Worm (Caenorhabditis elegans): ENCODE data around the gene R08A2.5.

Gene R08A2.5

DNA sequence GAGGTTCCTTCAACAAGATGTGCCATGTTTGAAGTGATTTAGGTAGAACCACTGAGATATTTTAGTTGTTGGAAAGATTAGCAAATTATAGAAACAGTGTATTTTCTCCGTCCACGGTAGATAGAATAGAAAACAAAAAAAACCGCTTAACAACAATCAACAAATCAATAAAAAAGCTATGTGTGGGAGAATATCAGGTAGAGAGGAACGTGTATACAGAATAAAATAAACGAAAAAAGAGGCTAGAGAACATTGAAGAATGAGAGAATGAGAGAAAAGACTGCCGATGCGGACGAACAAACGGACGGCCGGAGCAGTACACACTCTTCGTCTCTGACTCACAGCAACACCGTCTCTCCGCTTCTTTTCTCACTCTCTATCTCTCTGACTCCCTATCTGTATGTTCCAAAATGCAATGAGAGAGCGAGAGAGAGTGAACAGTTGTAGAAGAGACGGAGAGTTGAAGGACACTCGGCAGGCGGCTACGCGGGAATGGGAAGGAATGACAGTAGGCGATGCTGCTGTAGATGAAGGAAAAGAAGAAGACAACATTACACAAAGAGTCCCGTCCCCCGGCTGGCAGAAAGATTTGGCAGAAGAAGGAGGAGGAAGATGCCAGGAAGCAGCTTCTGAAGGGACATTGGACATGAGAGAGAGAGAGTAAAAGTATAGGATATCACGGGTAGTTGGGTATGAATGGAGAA lies 15.7 kb upstream of the R08A2.5 start, which contains the start of gene unc-112 (continued):
- TF ChIP-seq let-607 (tag; optimal IDR thresholded peaks at IDR 0.05) (peak; percentile 25 to 29), F37B4.10 (GFP tag; IDR thresholded peaks at IDR 0.05) (no peak), efl-1 (GFP tag; optimal IDR thresholded peaks at IDR 0.05) (peak; percentile 15), nhr-120 (GFP tag; IDR thresholded peaks at IDR 0.05) (no peak), Y53F4B.3 (GFP tag; IDR thresholded peaks at IDR 0.05) (no peak), cebp-2 (GFP tag; IDR thresholded peaks at IDR 0.05) (no peak), hrde-1 (tag; optimal IDR thresholded peaks at IDR 0.05; ENCODE audit: borderline replicate concordance) (no peak), ccch-3 (GFP tag; optimal IDR thresholded peaks at IDR 0.05) (no peak)

DNA sequence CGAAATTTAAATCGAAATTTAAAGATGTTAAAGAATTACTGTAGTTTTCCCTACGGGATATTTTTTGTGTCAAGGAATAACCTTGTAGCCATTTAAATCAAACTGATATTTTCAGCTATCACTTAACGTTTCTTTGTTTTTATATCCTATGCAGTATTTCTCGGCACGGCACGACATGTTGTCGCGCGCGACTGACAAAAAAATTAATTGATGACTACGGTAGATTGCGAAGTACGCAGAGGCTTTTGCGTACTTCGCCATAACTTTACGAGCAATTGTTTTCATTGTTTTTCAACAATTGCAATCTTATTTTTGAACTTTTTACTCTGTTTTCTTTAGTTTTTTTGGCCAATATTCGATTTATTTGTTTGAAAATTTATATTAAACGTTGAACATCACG lies 14.4 kb upstream of the R08A2.5 start:
- peak; percentile 91 for TF ChIP-seq lsl-1 (GFP tag; optimal IDR thresholded peaks at IDR 0.05)
- TF ChIP-seq efl-1 (GFP tag; optimal IDR thresholded peaks at IDR 0.05): peak; percentile 9
- peak; percentile 19 for TF ChIP-seq snpc-1.1 (tag; optimal IDR thresholded peaks at IDR 0.05; ENCODE audit: insufficient read depth)
- TF ChIP-seq dpff-1 (tag; optimal IDR thresholded peaks at IDR 0.05): no peak
- no peak for TF ChIP-seq xnd-1 (tag; optimal IDR thresholded peaks at IDR 0.05)
- peak; percentile 40; the same call in 1 of the 2 replicates for TF ChIP-seq F33H1.4 (GFP tag; IDR thresholded peaks at IDR 0.05)
- no peak for TF ChIP-seq egl-18 (GFP tag; IDR thresholded peaks at IDR 0.05)
- peak; percentile 48; the same call in 1 of the 2 replicates for TF ChIP-seq madf-6 (GFP tag; IDR thresholded peaks at IDR 0.05)
- TF ChIP-seq ZK185.1 (tag; optimal IDR thresholded peaks at IDR 0.05; ENCODE audit: poor library complexity, severe bottlenecking): no peak

DNA sequence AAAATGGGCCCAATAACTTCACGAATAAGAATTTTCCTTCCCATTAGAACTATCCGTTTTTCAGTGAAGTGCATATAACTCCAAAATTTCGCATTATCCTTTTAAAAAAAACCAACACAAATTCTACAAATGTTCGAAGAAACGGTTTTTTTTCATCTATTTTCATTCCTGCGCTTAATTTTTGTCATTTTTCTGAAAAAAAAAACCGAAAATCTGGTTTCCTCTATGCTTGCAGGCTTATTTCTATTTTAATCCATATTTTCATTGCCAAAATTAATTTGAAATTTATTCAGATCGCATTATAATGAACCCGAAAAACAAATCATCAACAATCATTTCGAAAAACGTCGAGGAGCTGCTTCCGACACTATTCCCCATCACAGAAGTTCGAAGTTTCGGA lies 13.8 kb upstream of the R08A2.5 start, which contains the start of gene set-5:
TSS of gene set-5 (plus strand) at position 301 of the 400 bp plus-strand sequence.
- no peak for TF ChIP-seq ceh-79 (tag; optimal IDR thresholded peaks at IDR 0.05)
- TF ChIP-seq C06A6.2 (GFP tag; conservative IDR thresholded peaks at IDR 0.05): no peak
- no peak for TF ChIP-seq Y95B8A.8 (GFP tag; IDR thresholded peaks at IDR 0.05)
- TF ChIP-seq F57A8.1 (GFP tag; optimal IDR thresholded peaks at IDR 0.05): no peak
- no peak for TF ChIP-seq D2030.7 (GFP tag; IDR thresholded peaks at IDR 0.05)
- no peak for TF ChIP-seq F33H1.4 (GFP tag; IDR thresholded peaks at IDR 0.05)
- TF ChIP-seq hmg-1.2 (GFP tag; IDR thresholded peaks at IDR 0.05): no peak
- no peak for TF ChIP-seq hlh-12 (tag; optimal IDR thresholded peaks at IDR 0.05)
- no peak for TF ChIP-seq zim-3 (tag; optimal IDR thresholded peaks at IDR 0.05)
- TF ChIP-seq lag-1 (GFP tag; IDR thresholded peaks at IDR 0.05): no peak
- TF ChIP-seq Y53G8AR.9 (GFP tag; conservative IDR thresholded peaks at IDR 0.05): no peak
- TF ChIP-seq tlf-1 (GFP tag; optimal IDR thresholded peaks at IDR 0.05): no peak
- no peak for TF ChIP-seq K11D2.4 (GFP tag; IDR thresholded peaks at IDR 0.05)

DNA sequence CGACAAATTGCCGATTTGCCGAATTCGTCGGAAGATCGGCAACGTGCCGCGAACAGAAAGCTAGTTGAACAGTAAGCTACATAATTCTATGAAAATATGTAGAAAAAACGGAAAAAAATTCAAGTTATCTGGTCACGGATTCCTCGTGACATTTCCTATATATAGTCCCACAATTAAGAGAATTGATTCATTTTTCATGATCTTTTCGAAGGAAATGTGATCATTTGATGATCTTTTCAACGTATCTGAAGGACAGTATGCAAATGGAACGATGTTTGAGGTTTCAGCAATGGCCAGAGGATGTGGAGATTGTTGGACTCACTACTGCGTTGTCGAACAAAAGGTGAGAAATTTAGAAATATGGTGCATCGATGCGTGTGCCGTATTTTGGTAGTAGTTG lies 4.5 kb upstream of the R08A2.5 start, which contains the start of gene R08A2.9:
TSS of gene R08A2.9 (plus strand) at position 301 of the 400 bp plus-strand sequence.
- TF ChIP-seq ets-4 (GFP tag; optimal IDR thresholded peaks at IDR 0.05): no peak

DNA sequence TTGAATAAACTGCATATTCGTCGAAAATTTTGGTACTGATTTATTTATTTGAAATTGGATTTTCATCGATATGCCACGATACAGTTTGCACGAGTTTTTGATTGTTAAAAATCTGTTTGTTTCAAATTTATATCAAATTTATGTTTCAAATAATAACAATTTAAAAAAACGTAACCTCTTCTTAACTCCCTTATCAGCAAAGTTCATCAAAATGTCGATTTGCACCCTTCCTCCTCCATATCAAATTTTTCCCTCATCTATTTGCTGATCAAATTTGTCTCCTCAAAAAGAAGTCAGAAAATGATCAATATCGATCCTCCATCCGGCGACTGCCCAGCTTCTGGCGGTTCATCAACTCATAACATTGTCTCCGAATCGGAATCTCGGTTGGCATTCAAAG lies 1.3 kb upstream of the R08A2.5 start, which contains the start of gene ssp-33:
TSS of gene ssp-33 (plus strand) at position 301 of the 400 bp plus-strand sequence.
- no peak for TF ChIP-seq Y95B8A.8 (GFP tag; IDR thresholded peaks at IDR 0.05)

DNA sequence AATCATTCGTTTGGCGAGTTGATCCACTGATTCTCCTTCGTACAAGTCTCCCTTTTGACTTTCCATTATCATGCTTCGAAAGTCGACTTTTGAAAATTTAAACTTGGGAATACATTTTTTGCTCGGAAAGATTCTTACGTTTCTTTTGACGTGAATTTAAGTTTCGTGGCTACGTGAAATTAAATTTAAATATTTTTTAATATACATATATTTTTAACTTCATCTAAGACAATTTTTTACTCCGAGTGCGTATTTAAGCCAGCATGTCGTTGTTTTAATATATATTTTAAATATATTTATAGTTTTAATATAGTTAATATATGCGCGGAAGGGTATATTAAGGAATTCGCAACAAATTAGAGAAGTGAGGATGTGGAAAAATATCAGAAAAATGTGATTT lies 3.2 kb downstream of the R08A2.5 start, which contains the start of gene R08A2.2:
TSS of gene R08A2.2 (minus strand) at position 101 of the 400 bp plus-strand sequence.
- TF ChIP-seq ztf-28 (GFP tag; IDR thresholded peaks at IDR 0.05) (no peak), ztf-18 (tag; optimal IDR thresholded peaks at IDR 0.05) (no peak), F33H1.4 (GFP tag; IDR thresholded peaks at IDR 0.05) (no peak), rec-8 (tag; optimal IDR thresholded peaks at IDR 0.05) (no peak), lin-35 (GFP tag; optimal IDR thresholded peaks at IDR 0.05) (no peak), snpc-4 (GFP tag; optimal IDR thresholded peaks at IDR 0.05) (no peak), snpc-4 (tag; optimal IDR thresholded peaks at IDR 0.05) (no peak), T26A5.8 (tag; optimal IDR thresholded peaks at IDR 0.05) (no peak), ceh-100 (GFP tag; IDR thresholded peaks at IDR 0.05) (no peak), atf-7 (tag; optimal IDR thresholded peaks at IDR 0.05) (no peak), madf-8 (GFP tag; conservative IDR thresholded peaks at IDR 0.05) (no peak)

Measured in whole organism, young adult.